Fruit fly (Drosophila melanogaster) whole organism, adult: ENCODE results near the gene dls.

Experiments
- CG11617 ChIP-seq: fragments of 200-800 bp; sonication (Bioruptor generic); optimal IDR thresholded peaks from 2 replicates; lab custom pipeline; 2017; ENCODE audit warnings: mild to moderate bottlenecking, missing biosample characterization, missing genetic modification reagents, missing genetic modification characterization
- CG12768 ChIP-seq: fragments of 200-800 bp; sonication (Bioruptor generic); optimal IDR thresholded peaks from 2 replicates; lab custom pipeline; 2017; ENCODE audit warnings: missing biosample characterization, missing genetic modification characterization, mild to moderate bottlenecking, moderate library complexity, missing genetic modification reagents
- CG14711 ChIP-seq: fragments of 200-800 bp; sonication (Bioruptor generic); optimal IDR thresholded peaks from 2 replicates; lab custom pipeline; 2018; ENCODE audit warnings: missing biosample characterization, mild to moderate bottlenecking, missing genetic modification characterization, moderate library complexity
- CG1620 ChIP-seq: fragments of 200-800 bp; sonication (Bioruptor generic); optimal IDR thresholded peaks from 2 replicates; lab custom pipeline; 2016; ENCODE audit warnings: missing biosample characterization, missing genetic modification characterization
- CG33017 ChIP-seq: fragments of 200-800 bp; sonication (Bioruptor generic); optimal IDR thresholded peaks from 2 replicates; lab custom pipeline; 2018; ENCODE audit warnings: missing biosample characterization, mild to moderate bottlenecking, missing genetic modification characterization, moderate library complexity
- CG5204 ChIP-seq: fragments of 200-800 bp; sonication (Bioruptor generic); optimal IDR thresholded peaks from 2 replicates; lab custom pipeline; 2016; ENCODE audit warnings: missing biosample characterization, missing genetic modification characterization
- CG7045 ChIP-seq: fragments of 200-800 bp; sonication (Bioruptor generic); optimal IDR thresholded peaks from 2 replicates; lab custom pipeline; 2017; ENCODE audit warnings: missing biosample characterization, mild to moderate bottlenecking, missing genetic modification characterization
- CG7101 ChIP-seq: fragments of 200-800 bp; sonication (Bioruptor generic); optimal IDR thresholded peaks from 2 replicates; lab custom pipeline; 2018; ENCODE audit warnings: missing biosample characterization, mild to moderate bottlenecking, missing genetic modification characterization, moderate library complexity
- Clk ChIP-seq: fragments of 200-800 bp; sonication (Bioruptor generic); optimal IDR thresholded peaks from 2 replicates; lab custom pipeline; 2017; ENCODE audit warnings: missing biosample characterization, missing genetic modification characterization
- Crg-1 ChIP-seq: fragments of 200-800 bp; sonication (Bioruptor generic); optimal IDR thresholded peaks from 2 replicates; lab custom pipeline; 2016; ENCODE audit warnings: missing biosample characterization, missing genetic modification characterization
- Hr96 ChIP-seq: fragments of 200-800 bp; sonication (Bioruptor generic); optimal IDR thresholded peaks from 2 replicates; lab custom pipeline; 2016; ENCODE audit warnings: missing biosample characterization, missing genetic modification characterization
- Mnt ChIP-seq: fragments of 200-800 bp; sonication (Bioruptor generic); optimal IDR thresholded peaks from 2 replicates; lab custom pipeline; 2016; ENCODE audit warnings: missing biosample characterization, mild to moderate bottlenecking, missing genetic modification characterization
- bab1 ChIP-seq: fragments of 200-800 bp; sonication (Bioruptor generic); optimal IDR thresholded peaks from 3 replicates; lab custom pipeline; 2019; ENCODE audit warnings: missing biosample characterization, mild to moderate bottlenecking, missing genetic modification characterization, moderate library complexity
- cic ChIP-seq: fragments of 200-800 bp; sonication (Bioruptor generic); optimal IDR thresholded peaks from 2 replicates; lab custom pipeline; 2017; ENCODE audit warnings: missing biosample characterization, mild to moderate bottlenecking, missing genetic modification characterization, moderate library complexity
- cnc ChIP-seq, 2 experiments: fragments of >200 bp; optimal IDR thresholded peaks; 2 replicates each; lab custom pipeline; 2017
- kay ChIP-seq: fragments of 200-800 bp; sonication (Bioruptor generic); peaks from one replicate; lab custom pipeline; 2016; ENCODE audit warnings: missing biosample characterization, missing genetic modification characterization, borderline replicate concordance
- ovo ChIP-seq: fragments of 200-800 bp; sonication (Bioruptor generic); optimal IDR thresholded peaks from 2 replicates; lab custom pipeline; 2016; ENCODE audit warnings: missing biosample characterization, missing genetic modification characterization
- pad ChIP-seq: fragments of 200-800 bp; sonication (Bioruptor generic); optimal IDR thresholded peaks from 3 replicates; lab custom pipeline; 2017; ENCODE audit warnings: missing biosample characterization, missing genetic modification characterization, mild to moderate bottlenecking, moderate library complexity, missing genetic modification reagents
- tj ChIP-seq: fragments of 200-800 bp; sonication (Bioruptor generic); optimal IDR thresholded peaks from 3 replicates; lab custom pipeline; 2017; ENCODE audit warnings: missing biosample characterization, mild to moderate bottlenecking, missing genetic modification characterization, moderate library complexity
- toe ChIP-seq: fragments of 200-800 bp; sonication (Bioruptor generic); optimal IDR thresholded peaks from 2 replicates; lab custom pipeline; 2016; ENCODE audit warnings: missing biosample characterization, missing genetic modification characterization

Gene dls

dm6 chr3L:16217935-16218334 lies 16.8 kb downstream of the dls start:
- peak; percentile 39 for TF ChIP-seq kay (GFP tag; lab: Kevin White, UChicago)
- TF ChIP-seq CG5204 (GFP tag; lab: Kevin White, UChicago) = no peak
- no peak for TF ChIP-seq CG7045

- no peak for TF ChIP-seq cic (GFP tag; lab: Kevin White, UChicago)
- no peak for TF ChIP-seq Mnt (GFP tag; lab: Kevin White, UChicago)
- no peak for TF ChIP-seq CG12768 (GFP tag; lab: Kevin White, UChicago)
- no peak for TF ChIP-seq toe (GFP tag; lab: Kevin White, UChicago)
- TF ChIP-seq Crg-1 (GFP tag; lab: Kevin White, UChicago) = no peak
- no peak for TF ChIP-seq Hr96 (GFP tag; lab: Kevin White, UChicago)
- no peak for TF ChIP-seq ovo (GFP tag; lab: Kevin White, UChicago)
- no peak for TF ChIP-seq Clk (GFP tag; lab: Kevin White, UChicago)
- no peak for TF ChIP-seq CG11617 (GFP tag; lab: Kevin White, UChicago)
- TF ChIP-seq CG7101 (tag; lab: Kevin White, UChicago) = no peak
- TF ChIP-seq cnc (optimal IDR thresholded peaks at IDR 0.05; lab: Kevin White, UChicago) = no peak
These were observed 20.1 kb downstream of the dls start for dm6 chr3L:16221278-16221677.

- TF ChIP-seq ovo (GFP tag; lab: Kevin White, UChicago) = no peak
- TF ChIP-seq CG7101 (tag; lab: Kevin White, UChicago) = no peak
- TF ChIP-seq CG1620 = no peak
- TF ChIP-seq CG12768 (GFP tag; lab: Kevin White, UChicago) = no peak
- no peak for TF ChIP-seq CG33017 (tag; lab: Kevin White, UChicago)
- TF ChIP-seq cnc (optimal IDR thresholded peaks at IDR 0.05; lab: Kevin White, UChicago) = no peak
These were observed 20.7 kb downstream of the dls start for dm6 chr3L:16221800-16222199.

dm6 chr3L:16225175-16225574 lies 24.0 kb downstream of the dls start:
- no peak for TF ChIP-seq CG7045
- no peak for TF ChIP-seq cic (GFP tag; lab: Kevin White, UChicago)
- no peak for TF ChIP-seq CG1620
- no peak for TF ChIP-seq ovo (GFP tag; lab: Kevin White, UChicago)
- no peak for TF ChIP-seq CG14711 (tag; lab: Kevin White, UChicago)
- TF ChIP-seq Mnt (GFP tag; lab: Kevin White, UChicago) = no peak
- no peak for TF ChIP-seq CG7101 (tag; lab: Kevin White, UChicago)
- TF ChIP-seq CG11617 (GFP tag; lab: Kevin White, UChicago) = no peak
- TF ChIP-seq CG33017 (tag; lab: Kevin White, UChicago) = no peak
- TF ChIP-seq bab1 (GFP tag; lab: Kevin White, UChicago) = no peak
- no peak for TF ChIP-seq CG12768 (GFP tag; lab: Kevin White, UChicago)
- TF ChIP-seq Crg-1 (GFP tag; lab: Kevin White, UChicago) = no peak
- TF ChIP-seq cnc (optimal IDR thresholded peaks at IDR 0.05; lab: Kevin White, UChicago) = no peak
- no peak for TF ChIP-seq tj (GFP tag; lab: Kevin White, UChicago)
- TF ChIP-seq pad (GFP tag; lab: Kevin White, UChicago) = no peak
- no peak for TF ChIP-seq CG5204 (GFP tag; lab: Kevin White, UChicago)

- TF ChIP-seq CG11617 (GFP tag; lab: Kevin White, UChicago) = peak; percentile 81
- no peak for TF ChIP-seq Hr96 (GFP tag; lab: Kevin White, UChicago)
- TF ChIP-seq Clk (GFP tag; lab: Kevin White, UChicago) = peak; percentile 36
- peak; percentile 70 for TF ChIP-seq toe (GFP tag; lab: Kevin White, UChicago)
- peak; percentile 54 for TF ChIP-seq tj (GFP tag; lab: Kevin White, UChicago)
- peak; percentile 75 for TF ChIP-seq bab1 (GFP tag; lab: Kevin White, UChicago)
- peak; percentile 43 for TF ChIP-seq cic (GFP tag; lab: Kevin White, UChicago)
- TF ChIP-seq CG12768 (GFP tag; lab: Kevin White, UChicago) = peak; percentile 76
- TF ChIP-seq kay (GFP tag; lab: Kevin White, UChicago) = peak; percentile 13
- TF ChIP-seq CG7045 = peak; percentile 86
- peak; percentile 98 for TF ChIP-seq Mnt (GFP tag; lab: Kevin White, UChicago)
- TF ChIP-seq Crg-1 (GFP tag; lab: Kevin White, UChicago) = peak; percentile 85
- peak; percentile 52 for TF ChIP-seq ovo (GFP tag; lab: Kevin White, UChicago)
- TF ChIP-seq CG7101 (tag; lab: Kevin White, UChicago) = peak; percentile 93
- TF ChIP-seq CG33017 (tag; lab: Kevin White, UChicago) = peak; percentile 92
- TF ChIP-seq CG5204 (GFP tag; lab: Kevin White, UChicago) = peak; percentile 62
- no peak for TF ChIP-seq cnc (optimal IDR thresholded peaks at IDR 0.05; lab: Kevin White, UChicago)
- TF ChIP-seq pad (GFP tag; lab: Kevin White, UChicago) = peak; percentile 58
- peak; percentile 69 for TF ChIP-seq CG1620
- peak; percentile 89 for TF ChIP-seq CG14711 (tag; lab: Kevin White, UChicago)
These were observed 27.6 kb downstream of the dls start, which contains the start of gene Tmx3 for dm6 chr3L:16228659-16229205. Tmx3 (plus strand) TSS chr3L:16229100.

- no peak for TF ChIP-seq CG5204 (GFP tag; lab: Kevin White, UChicago)
- TF ChIP-seq Hr96 (GFP tag; lab: Kevin White, UChicago) = no peak
- no peak for TF ChIP-seq pad (GFP tag; lab: Kevin White, UChicago)
- peak; percentile 70 for TF ChIP-seq bab1 (GFP tag; lab: Kevin White, UChicago)
- TF ChIP-seq CG7045 = no peak
- TF ChIP-seq Mnt (GFP tag; lab: Kevin White, UChicago) = peak; percentile 54
- TF ChIP-seq CG11617 (GFP tag; lab: Kevin White, UChicago) = no peak
- TF ChIP-seq Clk (GFP tag; lab: Kevin White, UChicago) = no peak
- TF ChIP-seq CG1620 = peak; percentile 19
- TF ChIP-seq CG14711 (tag; lab: Kevin White, UChicago) = peak; percentile 40
- TF ChIP-seq Crg-1 (GFP tag; lab: Kevin White, UChicago) = no peak
- no peak for TF ChIP-seq CG12768 (GFP tag; lab: Kevin White, UChicago)
- TF ChIP-seq CG7101 (tag; lab: Kevin White, UChicago) = peak; percentile 11
- TF ChIP-seq tj (GFP tag; lab: Kevin White, UChicago) = no peak
- TF ChIP-seq cic (GFP tag; lab: Kevin White, UChicago) = peak; percentile 28
- no peak for TF ChIP-seq CG33017 (tag; lab: Kevin White, UChicago)
- no peak for TF ChIP-seq toe (GFP tag; lab: Kevin White, UChicago)
- no peak for TF ChIP-seq ovo (GFP tag; lab: Kevin White, UChicago)
- no peak for TF ChIP-seq kay (GFP tag; lab: Kevin White, UChicago)
- no peak for TF ChIP-seq cnc (optimal IDR thresholded peaks at IDR 0.05; lab: Kevin White, UChicago)
These were observed 30.7 kb downstream of the dls start, which contains the start of the genes PDCD-5 and MED10 for dm6 chr3L:16231857-16232256. PDCD-5 (minus strand) TSS chr3L:16232038. MED10 (plus strand) TSS chr3L:16232084.
